Fruit fly (Drosophila melanogaster): ENCODE data around the gene CG6763.

The CG6763 gene

dm6 chr3R:23334866-23335265 is 51.1 kb downstream of the CG6763 start (continued):
- TF ChIP-seq CG8944 (GFP tag; optimal IDR thresholded peaks at IDR 0.05), result no peak
- TF ChIP-seq CG3995 (GFP tag; optimal IDR thresholded peaks at IDR 0.05), result peak; percentile 2
- peak; percentile 58; the same call in 2 of the 3 replicates for TF ChIP-seq dysf (GFP tag; IDR thresholded peaks at IDR 0.05)
- TF ChIP-seq CG6813 (GFP tag; optimal IDR thresholded peaks at IDR 0.05), result peak; percentile 25
- peak; percentile 60 for TF ChIP-seq CG32532 (GFP tag; IDR thresholded peaks at IDR 0.05)
- TF ChIP-seq CoRest (tag; optimal IDR thresholded peaks at IDR 0.05), result peak; percentile 46
- peak; percentile 45 for TF ChIP-seq gem (tag; optimal IDR thresholded peaks at IDR 0.05)
- TF ChIP-seq HHEX (GFP tag; optimal IDR thresholded peaks at IDR 0.05), result peak; percentile 47
- TF ChIP-seq CG5180 (GFP tag; optimal IDR thresholded peaks at IDR 0.05), result no peak
- TF ChIP-seq al (GFP tag; IDR thresholded peaks at IDR 0.05), result peak; percentile 65
- no peak for TF ChIP-seq bowl (GFP tag; IDR thresholded peaks at IDR 0.05)
- no peak for TF ChIP-seq hth (optimal IDR thresholded peaks at IDR 0.05)
- TF ChIP-seq CG1602 (GFP tag; optimal IDR thresholded peaks at IDR 0.05), result no peak
- TF ChIP-seq CG9932 (GFP tag; IDR thresholded peaks at IDR 0.05), result peak; percentile 77
- TF ChIP-seq CG17186 (GFP tag; optimal IDR thresholded peaks at IDR 0.05), result no peak
- 0 out of 2 replicates have a peak, but pooled peaks have one; percentile 23 for TF ChIP-seq Xrp1 (GFP tag; IDR thresholded peaks at IDR 0.05)
- TF ChIP-seq Ravus (GFP tag; IDR thresholded peaks at IDR 0.05), result no peak; the same call in 1 of the 2 replicates
- peak; percentile 24; the same call in 1 of the 2 replicates for TF ChIP-seq CG32767 (GFP tag; IDR thresholded peaks at IDR 0.05)
- peak; percentile 76 for TF ChIP-seq slbo (GFP tag; IDR thresholded peaks at IDR 0.05)
- TF ChIP-seq dpn (GFP tag; optimal IDR thresholded peaks at IDR 0.05), result peak; percentile 14 to 44
- TF ChIP-seq shn (GFP tag; optimal IDR thresholded peaks at IDR 0.05), result no peak
- TF ChIP-seq CG17568 (GFP tag; optimal IDR thresholded peaks at IDR 0.05), result peak; percentile 4
- TF ChIP-seq Rx (GFP tag; IDR thresholded peaks at IDR 0.05), result no peak; the same call in 1 of the 2 replicates
- TF ChIP-seq Hmr (GFP tag; optimal IDR thresholded peaks at IDR 0.05), result peak; percentile 39
- no peak for TF ChIP-seq salm (tag; optimal IDR thresholded peaks at IDR 0.05)
- TF ChIP-seq az2 (GFP tag; optimal IDR thresholded peaks at IDR 0.05), result peak; percentile 6
- no peak for TF ChIP-seq Sry-δ (GFP tag; optimal IDR thresholded peaks at IDR 0.05)
- TF ChIP-seq Scr (GFP tag; IDR thresholded peaks at IDR 0.05; ENCODE audit: partially characterized antibody), result no peak
- peak; percentile 31 for TF ChIP-seq tio (GFP tag; optimal IDR thresholded peaks at IDR 0.05)
- TF ChIP-seq lab (GFP tag; optimal IDR thresholded peaks at IDR 0.05), result peak; percentile 77
- no peak for TF ChIP-seq CrebB (tag; optimal IDR thresholded peaks at IDR 0.05)
- no peak for TF ChIP-seq repo (GFP tag; optimal IDR thresholded peaks at IDR 0.05)

dm6 chr3R:23335577-23335976 is 51.8 kb downstream of the CG6763 start:
- TF ChIP-seq Awh (GFP tag; IDR thresholded peaks at IDR 0.05), result no peak
- TF ChIP-seq CG14860 (GFP tag; IDR thresholded peaks at IDR 0.05; ENCODE audit: partially characterized antibody), result no peak
- TF ChIP-seq CG1792 (GFP tag; optimal IDR thresholded peaks at IDR 0.05), result peak; percentile 5
- TF ChIP-seq ap (GFP tag; IDR thresholded peaks at IDR 0.05), result no peak
- TF ChIP-seq Camta (GFP tag; optimal IDR thresholded peaks at IDR 0.05), result no peak
- TF ChIP-seq so (GFP tag; IDR thresholded peaks at IDR 0.05), result peak; percentile 74; the same call in 2 of the 3 replicates
- TF ChIP-seq CG4854 (GFP tag; optimal IDR thresholded peaks at IDR 0.05), result no peak
- no peak for TF ChIP-seq Hr39 (optimal IDR thresholded peaks at IDR 0.05)
- TF ChIP-seq CG12942 (GFP tag; optimal IDR thresholded peaks at IDR 0.05), result no peak
- peak; percentile 16 for TF ChIP-seq zfh2 (GFP tag; optimal IDR thresholded peaks at IDR 0.05)
- TF ChIP-seq ken (GFP tag; IDR thresholded peaks at IDR 0.05), result peak; percentile 35; the same call in 1 of the 3 replicates
- TF ChIP-seq dysf (GFP tag; IDR thresholded peaks at IDR 0.05), result peak; percentile 84; the same call in 2 of the 3 replicates
- peak; percentile 37 for TF ChIP-seq CG16815 (GFP tag; optimal IDR thresholded peaks at IDR 0.05)
- TF ChIP-seq CG32767 (GFP tag; IDR thresholded peaks at IDR 0.05), result peak; percentile 70; the same call in 1 of the 2 replicates
- no peak for TF ChIP-seq CG13624 (GFP tag; optimal IDR thresholded peaks at IDR 0.05)
- peak; percentile 74; the same call in 2 of the 3 replicates for TF ChIP-seq CG11695 (GFP tag; IDR thresholded peaks at IDR 0.05)
- TF ChIP-seq odd (GFP tag; optimal IDR thresholded peaks at IDR 0.05), result peak; percentile 75
- no peak for TF ChIP-seq ase (GFP tag; IDR thresholded peaks at IDR 0.05)
- TF ChIP-seq Nf-YA (GFP tag; IDR thresholded peaks at IDR 0.05), result no peak
- TF ChIP-seq Sox100B (GFP tag; optimal IDR thresholded peaks at IDR 0.05), result peak; percentile 79
- TF ChIP-seq Ets97D (GFP tag; optimal IDR thresholded peaks at IDR 0.05), result no peak
- TF ChIP-seq aop (GFP tag; IDR thresholded peaks at IDR 0.05), result no peak
- peak; percentile 83 for TF ChIP-seq CG7839 (tag; optimal IDR thresholded peaks at IDR 0.05)

Measured in whole organism, embryonic.